Fruit fly (Drosophila melanogaster) whole organism, adult: ENCODE measurements around the gene f.

Experiments used
- CG14711 ChIP-seq: fragments of 200-800 bp; sonication (Bioruptor generic); optimal IDR thresholded peaks from 2 replicates; lab custom pipeline; 2018; ENCODE audit warnings: missing biosample characterization, mild to moderate bottlenecking, missing genetic modification characterization, moderate library complexity
- CG1620 ChIP-seq: fragments of 200-800 bp; sonication (Bioruptor generic); optimal IDR thresholded peaks from 2 replicates; lab custom pipeline; 2016; ENCODE audit warnings: missing biosample characterization, missing genetic modification characterization
- CG33017 ChIP-seq: fragments of 200-800 bp; sonication (Bioruptor generic); optimal IDR thresholded peaks from 2 replicates; lab custom pipeline; 2018; ENCODE audit warnings: missing biosample characterization, mild to moderate bottlenecking, missing genetic modification characterization, moderate library complexity
- CG5204 ChIP-seq: fragments of 200-800 bp; sonication (Bioruptor generic); optimal IDR thresholded peaks from 2 replicates; lab custom pipeline; 2016; ENCODE audit warnings: missing biosample characterization, missing genetic modification characterization
- CG7045 ChIP-seq: fragments of 200-800 bp; sonication (Bioruptor generic); optimal IDR thresholded peaks from 2 replicates; lab custom pipeline; 2017; ENCODE audit warnings: missing biosample characterization, mild to moderate bottlenecking, missing genetic modification characterization
- Clk ChIP-seq: fragments of 200-800 bp; sonication (Bioruptor generic); optimal IDR thresholded peaks from 2 replicates; lab custom pipeline; 2017; ENCODE audit warnings: missing biosample characterization, missing genetic modification characterization
- Mnt ChIP-seq: fragments of 200-800 bp; sonication (Bioruptor generic); optimal IDR thresholded peaks from 2 replicates; lab custom pipeline; 2016; ENCODE audit warnings: missing biosample characterization, mild to moderate bottlenecking, missing genetic modification characterization
- bab1 ChIP-seq: fragments of 200-800 bp; sonication (Bioruptor generic); optimal IDR thresholded peaks from 3 replicates; lab custom pipeline; 2019; ENCODE audit warnings: missing biosample characterization, mild to moderate bottlenecking, missing genetic modification characterization, moderate library complexity
- cic ChIP-seq: fragments of 200-800 bp; sonication (Bioruptor generic); optimal IDR thresholded peaks from 2 replicates; lab custom pipeline; 2017; ENCODE audit warnings: missing biosample characterization, mild to moderate bottlenecking, missing genetic modification characterization, moderate library complexity
- kay ChIP-seq: fragments of 200-800 bp; sonication (Bioruptor generic); peaks from one replicate; lab custom pipeline; 2016; ENCODE audit warnings: missing biosample characterization, missing genetic modification characterization, borderline replicate concordance
- ovo ChIP-seq: fragments of 200-800 bp; sonication (Bioruptor generic); optimal IDR thresholded peaks from 2 replicates; lab custom pipeline; 2016; ENCODE audit warnings: missing biosample characterization, missing genetic modification characterization
- pad ChIP-seq: fragments of 200-800 bp; sonication (Bioruptor generic); optimal IDR thresholded peaks from 3 replicates; lab custom pipeline; 2017; ENCODE audit warnings: missing biosample characterization, missing genetic modification characterization, mild to moderate bottlenecking, moderate library complexity, missing genetic modification reagents
- tj ChIP-seq: fragments of 200-800 bp; sonication (Bioruptor generic); optimal IDR thresholded peaks from 3 replicates; lab custom pipeline; 2017; ENCODE audit warnings: missing biosample characterization, mild to moderate bottlenecking, missing genetic modification characterization, moderate library complexity

DNA sequence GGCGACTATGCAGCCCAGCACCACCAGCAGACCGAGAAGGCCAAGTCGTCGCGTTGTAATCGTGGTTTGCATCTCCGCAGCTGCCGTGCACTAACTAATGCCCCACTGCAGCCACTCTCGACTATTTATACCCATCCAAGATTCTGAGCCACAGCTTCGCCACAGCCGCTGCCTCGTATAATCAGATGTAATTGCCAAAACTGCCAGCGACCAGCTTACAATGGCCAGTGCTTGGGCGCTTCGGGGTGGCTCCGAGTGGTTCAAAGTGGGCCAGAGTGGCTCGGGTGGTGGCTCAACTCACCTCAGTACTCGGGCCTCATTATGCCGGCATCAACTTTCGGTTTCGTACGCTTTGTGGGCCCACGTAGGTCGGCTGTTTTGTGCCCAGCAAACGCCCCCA lies 9.0 kb upstream of the f start, which contains the start of gene CG34327:
- no peak for TF ChIP-seq CG1620 (GFP tag; lab: Kevin White, UChicago)
- no peak for TF ChIP-seq ovo (GFP tag; lab: Kevin White, UChicago)
- no peak for TF ChIP-seq CG14711 (tag; lab: Kevin White, UChicago)
- TF ChIP-seq cic = no peak
- no peak for TF ChIP-seq tj
- TF ChIP-seq kay (GFP tag; lab: Kevin White, UChicago) = no peak
- no peak for TF ChIP-seq CG5204
- TF ChIP-seq CG33017 (tag; lab: Kevin White, UChicago) = no peak
- TF ChIP-seq CG7045 = no peak
- no peak for TF ChIP-seq Clk (GFP tag; lab: Kevin White, UChicago)
- TF ChIP-seq Mnt (GFP tag; lab: Kevin White, UChicago) = no peak
- no peak for TF ChIP-seq bab1 (GFP tag; lab: Kevin White, UChicago)
- no peak for TF ChIP-seq pad (GFP tag; lab: Kevin White, UChicago)
